Worm (Caenorhabditis elegans) whole organism, early embryonic: ENCODE results near the gene F26F2.8.
"Not testable (repeated sequence)": the region's sequence is repeated elsewhere in the genome, so short reads cannot be mapped to it uniquely, and the experiment has no call there.

ENCODE experiments used
- B0310.2 ChIP-seq: sonication (generic microtip); optimal IDR thresholded peaks from 2 replicates; lab custom pipeline; 2016; ENCODE audit warnings: mild to moderate bottlenecking, missing genetic modification characterization, missing compliant biosample characterization
- F13C5.2 ChIP-seq: sonication (generic microtip); optimal IDR thresholded peaks from 2 replicates; lab custom pipeline; 2017; ENCODE audit warnings: mild to moderate bottlenecking, missing genetic modification characterization, inconsistent platforms, missing compliant biosample characterization
- aly-1 ChIP-seq: sonication (generic microtip); optimal IDR thresholded peaks from 2 replicates; lab custom pipeline; 2016; ENCODE audit warnings: missing genetic modification characterization, missing compliant biosample characterization
- ama-1 ChIP-seq: fragments of 150-350 bp; optimal IDR thresholded peaks from 2 replicates; lab custom pipeline; 2014
- ceh-13 ChIP-seq: fragments of 200-800 bp; sonication (Bioruptor generic); optimal IDR thresholded peaks from 2 replicates; lab custom pipeline; 2018; ENCODE audit warnings: mild to moderate bottlenecking, missing genetic modification characterization, missing compliant biosample characterization
- ceh-36 ChIP-seq: sonication (generic microtip); optimal IDR thresholded peaks from 2 replicates; lab custom pipeline; 2016; ENCODE audit warnings: missing genetic modification characterization, inconsistent platforms, missing compliant biosample characterization
- ets-7 ChIP-seq: sonication (generic microtip); optimal IDR thresholded peaks from 2 replicates; lab custom pipeline; 2016; ENCODE audit warnings: missing genotype, missing genetic modification characterization, missing compliant biosample characterization
- flt-1 ChIP-seq: fragments of 200-800 bp; sonication (Bioruptor generic); IDR thresholded peaks from 2 replicates; pipeline ENCODE4 v1.3.6; 2022; ENCODE audit warnings: missing genetic modification characterization, missing compliant biosample characterization
- hmbx-1 ChIP-seq: sonication (generic microtip); optimal IDR thresholded peaks from 2 replicates; lab custom pipeline; 2016; ENCODE audit warnings: mild to moderate bottlenecking, missing genetic modification characterization, missing compliant biosample characterization
- hmg-4 ChIP-seq: fragments of 200-800 bp; sonication (Bioruptor generic); optimal IDR thresholded peaks from 2 replicates; lab custom pipeline; 2018; ENCODE audit warnings: mild to moderate bottlenecking, missing genetic modification characterization, missing compliant biosample characterization
- hnd-1 ChIP-seq: sonication (generic microtip); optimal IDR thresholded peaks from 2 replicates; lab custom pipeline; 2016; ENCODE audit warnings: missing genetic modification characterization, missing compliant biosample characterization
- pes-1 ChIP-seq: fragments of 200-800 bp; sonication (Bioruptor generic); IDR thresholded peaks from 2 replicates; pipeline ENCODE4 v1.3.6; 2022; ENCODE audit warnings: missing genetic modification reagents, missing genetic modification characterization, missing compliant biosample characterization
- scrt-1 ChIP-seq: fragments of 200-800 bp; sonication (Bioruptor generic); IDR thresholded peaks from 2 replicates; pipeline ENCODE4 v1.3.6; 2022; ENCODE audit warnings: missing genetic modification characterization, missing compliant biosample characterization
- sea-1 ChIP-seq: fragments of 200-800 bp; sonication (Bioruptor generic); conservative IDR thresholded peaks from 2 replicates; pipeline ENCODE4 v1.3.6; 2022; ENCODE audit warnings: missing genetic modification characterization, missing compliant biosample characterization
- tbx-11 ChIP-seq: fragments of 200-800 bp; sonication (Bioruptor generic); IDR thresholded peaks from 2 replicates; pipeline ENCODE4 v1.3.6; 2022; ENCODE audit warnings: missing genetic modification characterization, missing compliant biosample characterization
- tbx-37 ChIP-seq: fragments of 200-800 bp; sonication (Bioruptor generic); conservative IDR thresholded peaks from 2 replicates; pipeline ENCODE4 v1.3.6; 2022; ENCODE audit warnings: missing genetic modification reagents, missing genetic modification characterization, missing compliant biosample characterization
- tra-4 ChIP-seq: sonication (generic microtip); optimal IDR thresholded peaks from 2 replicates; lab custom pipeline; 2017; ENCODE audit warnings: missing genetic modification characterization, missing compliant biosample characterization

Gene F26F2.8

ce11 chrV:20551096-20551495, 28.2 kb upstream of the F26F2.8 start, which contains the start of gene Y38H6C.20:
Gene Y38H6C.20, minus strand, starts transcription at chrV:20551196.
- no peak for TF ChIP-seq ceh-36 (tag; lab: Kevin White, UChicago)
- TF ChIP-seq ets-7 (tag; lab: Kevin White, UChicago), result no peak
- TF ChIP-seq hmbx-1, result no peak
- no peak for TF ChIP-seq ceh-13 (GFP tag; lab: Kevin White, UChicago)
- TF ChIP-seq aly-1 (tag; lab: Kevin White, UChicago), result no peak
- no peak for TF ChIP-seq B0310.2 (tag; lab: Kevin White, UChicago)
- TF ChIP-seq pes-1, result no peak
- TF ChIP-seq tbx-37, result no peak
- TF ChIP-seq hnd-1 (tag; lab: Kevin White, UChicago), result no peak
- no peak for TF ChIP-seq sea-1 (GFP tag; lab: Robert Waterston, UW)
- no peak for TF ChIP-seq tbx-11 (GFP tag; lab: Robert Waterston, UW)
- TF ChIP-seq tra-4 (tag; lab: Kevin White, UChicago), result no peak
- no peak for TF ChIP-seq flt-1 (GFP tag; lab: Robert Waterston, UW)
- no peak for TF ChIP-seq scrt-1 (GFP tag; lab: Robert Waterston, UW)
- no peak for TF ChIP-seq hmg-4
- no peak for TF ChIP-seq ama-1 (lab: Kevin White, UChicago)

ce11 chrV:20552971-20553370, 26.4 kb upstream of the F26F2.8 start, which contains the start of gene vmo-1:
Gene vmo-1, minus strand, starts transcription at chrV:20553071.
- no peak for TF ChIP-seq ceh-36 (tag; lab: Kevin White, UChicago)
- no peak for TF ChIP-seq flt-1 (GFP tag; lab: Robert Waterston, UW)
- no peak for TF ChIP-seq sea-1 (GFP tag; lab: Robert Waterston, UW)
- no peak for TF ChIP-seq pes-1
- no peak for TF ChIP-seq hmg-4

ce11 chrV:20555120-20555519, 24.2 kb upstream of the F26F2.8 start, which contains the start of gene Y38H6C.21:
Gene Y38H6C.21, minus strand, starts transcription at chrV:20555267.
- no peak for TF ChIP-seq ama-1 (lab: Kevin White, UChicago)
- no peak for TF ChIP-seq ceh-13 (GFP tag; lab: Kevin White, UChicago)
- TF ChIP-seq flt-1 (GFP tag; lab: Robert Waterston, UW), result no peak
- TF ChIP-seq tbx-11 (GFP tag; lab: Robert Waterston, UW), result no peak

DNA sequence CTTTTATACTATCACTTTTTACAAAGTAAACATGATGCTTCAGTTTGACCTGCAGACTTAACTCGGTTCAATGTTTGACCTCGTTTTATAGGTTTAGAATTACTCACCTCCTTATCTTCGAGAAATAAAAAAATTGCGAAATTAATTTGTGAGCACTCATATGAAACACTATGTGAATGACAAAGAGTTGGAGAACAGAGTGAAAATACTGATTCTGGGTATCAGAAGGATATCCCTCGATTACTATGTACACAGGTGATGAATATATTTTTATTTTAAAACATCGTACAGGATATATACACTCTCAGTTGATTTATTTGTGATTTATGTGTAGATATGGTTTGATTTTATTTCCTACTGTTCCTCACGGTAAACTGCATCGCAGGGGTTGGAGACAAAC, 23.1 kb upstream of the F26F2.8 start, which contains the start of gene Y38H6C.23:
TSS of gene Y38H6C.23 (minus strand) at position 101 of the 400 bp plus-strand sequence.
- TF ChIP-seq scrt-1 (GFP tag; lab: Robert Waterston, UW) (no peak), ceh-13 (GFP tag; lab: Kevin White, UChicago) (no peak), sea-1 (GFP tag; lab: Robert Waterston, UW) (no peak), flt-1 (GFP tag; lab: Robert Waterston, UW) (no peak), F13C5.2 (tag; lab: Kevin White, UChicago) (no peak), tbx-37 (no peak), B0310.2 (tag; lab: Kevin White, UChicago) (no peak), ceh-36 (tag; lab: Kevin White, UChicago) (no peak), tbx-11 (GFP tag; lab: Robert Waterston, UW) (no peak), tra-4 (tag; lab: Kevin White, UChicago) (no peak), hnd-1 (tag; lab: Kevin White, UChicago) (no peak), hmbx-1 (no peak), ama-1 (lab: Kevin White, UChicago) (no peak), aly-1 (tag; lab: Kevin White, UChicago) (no peak)

DNA sequence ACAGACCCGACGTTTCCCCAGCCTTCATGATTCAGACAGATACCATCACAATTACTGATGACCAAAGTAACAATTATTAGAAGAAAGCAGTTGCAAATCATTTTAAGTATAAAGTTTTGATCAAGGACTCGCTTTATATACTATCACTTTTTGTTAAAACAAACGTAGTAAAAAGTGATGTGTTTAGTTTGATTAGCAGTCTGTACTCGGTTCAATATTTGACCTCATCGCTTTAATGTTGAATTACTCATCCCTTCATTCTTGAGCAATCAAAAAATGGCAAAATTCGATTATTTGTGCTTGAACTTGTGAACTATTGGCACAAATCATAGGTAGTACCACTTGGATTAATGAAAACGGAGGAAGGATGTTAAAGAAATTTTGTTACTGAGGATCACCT, 21.1 kb upstream of the F26F2.8 start, which contains the start of gene abf-4:
TSS of gene abf-4 (minus strand) at position 101 of the 400 bp plus-strand sequence.
- no peak for TF ChIP-seq B0310.2 (tag; lab: Kevin White, UChicago)
- TF ChIP-seq flt-1 (GFP tag; lab: Robert Waterston, UW), result no peak
- TF ChIP-seq scrt-1 (GFP tag; lab: Robert Waterston, UW), result no peak
- TF ChIP-seq pes-1, result no peak
- TF ChIP-seq ceh-36 (tag; lab: Kevin White, UChicago), result no peak
- TF ChIP-seq aly-1 (tag; lab: Kevin White, UChicago), result no peak
- no peak for TF ChIP-seq F13C5.2 (tag; lab: Kevin White, UChicago)
- no peak for TF ChIP-seq tbx-37

DNA sequence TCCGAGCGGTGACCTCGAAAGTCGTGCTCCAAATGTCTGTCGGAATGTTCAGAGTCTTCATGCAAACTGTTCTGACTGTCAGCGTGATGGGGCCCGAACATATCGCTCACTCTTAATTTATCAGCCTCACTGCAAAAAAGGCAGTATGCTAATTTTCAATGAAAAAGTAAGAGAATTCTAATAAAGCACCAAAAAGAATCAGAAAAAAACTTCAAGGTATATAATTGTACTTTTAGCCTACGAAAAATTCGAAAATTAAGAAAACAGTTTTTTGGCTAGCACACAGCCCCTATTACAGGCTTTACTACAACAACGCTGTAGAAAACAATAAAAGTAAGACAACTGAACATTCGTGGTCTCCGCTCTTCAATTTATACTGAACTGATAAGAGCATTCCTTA, 17.6 kb upstream of the F26F2.8 start, which contains the start of gene F26F2.1:
TSS of gene F26F2.1 (minus strand) at position 101 of the 400 bp plus-strand sequence.
- no peak for TF ChIP-seq B0310.2 (tag; lab: Kevin White, UChicago)
- no peak for TF ChIP-seq F13C5.2 (tag; lab: Kevin White, UChicago)
- no peak for TF ChIP-seq scrt-1 (GFP tag; lab: Robert Waterston, UW)
- TF ChIP-seq tra-4 (tag; lab: Kevin White, UChicago), result no peak
- no peak for TF ChIP-seq tbx-11 (GFP tag; lab: Robert Waterston, UW)
- TF ChIP-seq hmg-4, result no peak
- no peak for TF ChIP-seq ama-1 (lab: Kevin White, UChicago)
- no peak for TF ChIP-seq ceh-13 (GFP tag; lab: Kevin White, UChicago)
- no peak for TF ChIP-seq sea-1 (GFP tag; lab: Robert Waterston, UW)

DNA sequence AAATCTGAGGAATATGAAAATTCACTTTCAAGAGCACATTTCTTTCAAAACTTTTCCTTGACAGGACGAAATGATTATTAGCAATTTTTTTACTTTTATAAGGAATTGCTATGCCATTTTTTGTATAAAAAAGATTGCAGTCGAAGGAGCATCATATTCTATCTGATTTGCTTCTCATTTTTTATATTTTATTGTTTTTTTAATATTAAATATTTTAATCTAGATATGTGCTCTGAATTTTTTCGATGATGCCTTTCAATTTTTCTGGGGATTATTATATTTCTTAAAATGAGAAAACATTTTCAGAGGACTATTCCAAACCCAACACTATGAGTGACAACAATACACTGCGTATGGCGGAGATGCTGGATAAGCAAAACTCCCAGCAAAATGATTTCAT, 15.3 kb upstream of the F26F2.8 start, which contains the start of gene F26F2.13:
TSS of gene F26F2.13 (plus strand) at position 301 of the 400 bp plus-strand sequence.
- TF ChIP-seq B0310.2 (tag; lab: Kevin White, UChicago); sea-1 (GFP tag; lab: Robert Waterston, UW); pes-1: not testable (repeated sequence)

DNA sequence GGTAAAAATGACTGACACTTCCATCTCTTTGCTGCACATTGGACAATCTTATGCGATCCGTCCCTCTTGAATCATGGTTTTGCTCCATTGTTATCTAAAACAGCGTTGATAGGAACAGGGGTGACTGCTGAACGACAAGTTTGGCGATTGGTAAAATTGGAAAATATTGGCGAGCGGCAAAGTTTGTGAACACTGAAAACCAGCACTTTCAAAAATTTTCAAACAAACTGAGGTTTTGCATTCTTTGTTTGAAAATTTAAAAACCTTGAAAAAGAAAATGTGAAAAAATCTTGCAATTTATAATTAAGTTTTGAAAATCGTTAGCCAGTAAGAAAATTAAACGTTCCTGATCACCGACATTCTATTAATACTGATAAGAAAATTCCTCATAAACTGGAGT, 12.9 kb upstream of the F26F2.8 start, which contains the start of gene F26F2.3:
TSS of gene F26F2.3 (minus strand) at position 101 of the 400 bp plus-strand sequence.
- TF ChIP-seq flt-1 (GFP tag; lab: Robert Waterston, UW) (no peak), F13C5.2 (tag; lab: Kevin White, UChicago) (no peak), hnd-1 (tag; lab: Kevin White, UChicago) (no peak), hmg-4 (no peak), ets-7 (tag; lab: Kevin White, UChicago) (no peak), aly-1 (tag; lab: Kevin White, UChicago) (no peak), tbx-11 (GFP tag; lab: Robert Waterston, UW) (no peak), ama-1 (lab: Kevin White, UChicago) (no peak), sea-1 (GFP tag; lab: Robert Waterston, UW) (no peak), scrt-1 (GFP tag; lab: Robert Waterston, UW) (no peak), ceh-36 (tag; lab: Kevin White, UChicago) (no peak), hmbx-1 (no peak), pes-1 (no peak), B0310.2 (tag; lab: Kevin White, UChicago) (no peak), ceh-13 (GFP tag; lab: Kevin White, UChicago) (no peak), tra-4 (tag; lab: Kevin White, UChicago) (no peak), tbx-37 (no peak)
